Worm (Caenorhabditis elegans): ENCODE data around the gene ufm-1.

ce11 chrIII:7854494-7855184 is 4.1 kb upstream of the ufm-1 start, which contains the start of gene rpl-35:
- TF ChIP-seq him-1 (tag; optimal IDR thresholded peaks at IDR 0.05) (peak; percentile 99), dao-5 (tag; optimal IDR thresholded peaks at IDR 0.05) (peak; percentile 79)
